Fruit fly (Drosophila melanogaster): Measurements from ENCODE around the gene mura.

Gene mura

DNA sequence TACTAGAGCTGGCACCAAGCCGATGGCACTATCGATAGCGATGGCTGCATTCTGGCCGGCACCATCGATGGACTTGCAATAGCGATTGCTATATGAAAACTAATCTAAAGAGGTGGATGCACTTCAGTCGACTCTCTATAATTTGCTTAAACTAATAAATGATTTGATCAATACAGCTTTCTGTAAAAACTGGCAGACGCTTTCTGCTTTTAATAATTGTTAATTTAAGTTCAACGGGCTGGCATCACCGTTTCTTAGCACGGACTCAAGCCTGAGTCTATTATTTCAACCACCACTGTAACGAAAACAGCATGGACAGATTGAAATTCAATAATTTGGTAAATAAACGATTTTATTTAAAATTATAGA lies 38.6 kb downstream of the mura start, which contains the start of the genes Ras85D and Rlb1 (continued):
- TF ChIP-seq CG12659 (GFP tag; optimal IDR thresholded peaks at IDR 0.05) (peak; percentile 87), crp (GFP tag; optimal IDR thresholded peaks at IDR 0.05) (peak in 1 of 2 experiments; percentile 55), CG2678 (tag; optimal IDR thresholded peaks at IDR 0.05) (no peak), h (optimal IDR thresholded peaks at IDR 0.05) (no peak), p53 (GFP tag; optimal IDR thresholded peaks at IDR 0.05) (peak; percentile 61), CG17802 (tag; optimal IDR thresholded peaks at IDR 0.05) (peak; percentile 28), fd3F (GFP tag; optimal IDR thresholded peaks at IDR 0.05) (peak; percentile 50), CG4707 (GFP tag; optimal IDR thresholded peaks at IDR 0.05) (no peak), Kr (GFP tag; optimal IDR thresholded peaks at IDR 0.05) (no peak), CG1832 (GFP tag; optimal IDR thresholded peaks at IDR 0.05) (no peak), org-1 (GFP tag; optimal IDR thresholded peaks at IDR 0.05) (no peak), dimm (GFP tag; IDR thresholded peaks at IDR 0.05) (no peak), Aef1 (GFP tag; IDR thresholded peaks at IDR 0.05) (no peak), CG34376 (GFP tag; optimal IDR thresholded peaks at IDR 0.05) (peak; percentile 73), CG11085 (GFP tag; IDR thresholded peaks at IDR 0.05) (no peak), Ets65A (GFP tag) (peak; percentile 99), nau (GFP tag; optimal IDR thresholded peaks at IDR 0.05) (no peak), sim (GFP tag; IDR thresholded peaks at IDR 0.05) (no peak), gt (GFP tag; IDR thresholded peaks at IDR 0.05) (no peak), MESR4 (GFP tag; optimal IDR thresholded peaks at IDR 0.05) (no peak), CG15073 (GFP tag; optimal IDR thresholded peaks at IDR 0.05) (peak; percentile 99), CG6254 (GFP tag; optimal IDR thresholded peaks at IDR 0.05) (no peak), ssp (GFP tag; IDR thresholded peaks at IDR 0.05) (no peak), pnt (GFP tag; optimal IDR thresholded peaks at IDR 0.05) (peak; percentile 70), Six4 (GFP tag; optimal IDR thresholded peaks at IDR 0.05) (peak; percentile 48), gsb-n (tag; optimal IDR thresholded peaks at IDR 0.05) (no peak), Dip2 (GFP tag; IDR thresholded peaks at IDR 0.05) (no peak), CG10366 (GFP tag; IDR thresholded peaks at IDR 0.05) (no peak), CG13287 (GFP tag; IDR thresholded peaks at IDR 0.05; ENCODE audit: partially characterized antibody) (no peak), Tbp (GFP tag; optimal IDR thresholded peaks at IDR 0.05) (no peak), Eip74EF (GFP tag; optimal IDR thresholded peaks at IDR 0.05) (no peak), ttk (GFP tag; IDR thresholded peaks at IDR 0.05) (no peak), ab (GFP tag; optimal IDR thresholded peaks at IDR 0.05) (no peak), CG14050 (GFP tag; IDR thresholded peaks at IDR 0.05) (no peak), row (GFP tag; IDR thresholded peaks at IDR 0.05) (no peak), corto (GFP tag; optimal IDR thresholded peaks at IDR 0.05) (no peak), z (GFP tag; IDR thresholded peaks at IDR 0.05) (no peak), CG14860 (GFP tag; IDR thresholded peaks at IDR 0.05; ENCODE audit: partially characterized antibody) (no peak), H2.0 (GFP tag; IDR thresholded peaks at IDR 0.05) (no peak), maf-S (GFP tag; optimal IDR thresholded peaks at IDR 0.05) (peak; percentile 67), CG4328 (GFP tag; optimal IDR thresholded peaks at IDR 0.05) (peak; percentile 56), CG14014 (GFP tag; IDR thresholded peaks at IDR 0.05) (no peak), CG15479 (GFP tag; optimal IDR thresholded peaks at IDR 0.05) (no peak), usp (GFP tag; optimal IDR thresholded peaks at IDR 0.05) (no peak), jumu (GFP tag; optimal IDR thresholded peaks at IDR 0.05) (peak; percentile 83), nerfin-2 (GFP tag; IDR thresholded peaks at IDR 0.05; ENCODE audit: partially characterized antibody) (no peak), luna (GFP tag; optimal IDR thresholded peaks at IDR 0.05) (peak; percentile 73), NK7.1 (GFP tag; optimal IDR thresholded peaks at IDR 0.05) (peak; percentile 71), klu (GFP tag; IDR thresholded peaks at IDR 0.05) (no peak), CG32767 (GFP tag; IDR thresholded peaks at IDR 0.05) (no peak), CG5245 (GFP tag; optimal IDR thresholded peaks at IDR 0.05) (peak; percentile 42), stc (GFP tag; IDR thresholded peaks at IDR 0.05) (no peak), gcm (GFP tag; optimal IDR thresholded peaks at IDR 0.05) (no peak)
